Worm (Caenorhabditis elegans) whole organism, L4 larva: ENCODE data around the gene ZK643.2.

Experiments used
- D1046.2 ChIP-seq: fragments of 200-800 bp; sonication (Bioruptor generic); IDR thresholded peaks from 2 replicates; pipeline ENCODE4 v1.3.6; 2022; ENCODE audit warnings: missing genetic modification characterization, missing compliant biosample characterization
- F26F4.8 ChIP-seq: fragments of 200-800 bp; sonication (Bioruptor generic); conservative IDR thresholded peaks from 2 replicates; pipeline ENCODE4 v1.3.6; 2022; ENCODE audit warnings: missing genetic modification characterization, missing compliant biosample characterization
- Y48G9A.11 ChIP-seq: fragments of 200-800 bp; sonication (Bioruptor generic); IDR thresholded peaks from 2 replicates; pipeline ENCODE4 v1.3.6; 2022; ENCODE audit warnings: missing genetic modification reagents, missing genetic modification characterization, missing compliant biosample characterization
- Y5F2A.4 ChIP-seq: fragments of 200-800 bp; sonication (Bioruptor generic); optimal IDR thresholded peaks from 2 replicates; lab custom pipeline; 2018; ENCODE audit warnings: mild to moderate bottlenecking, missing genetic modification characterization, missing compliant biosample characterization
- aha-1 ChIP-seq: fragments of 150-350 bp; peaks from one replicate; lab custom pipeline; 2014; ENCODE audit warnings: missing biosample characterization, missing genetic modification characterization
- ceh-28 ChIP-seq: fragments of 150-350 bp; optimal IDR thresholded peaks from 2 replicates; lab custom pipeline; 2014; ENCODE audit warnings: missing biosample characterization, missing genetic modification reagents, missing genetic modification characterization
- ceh-62 ChIP-seq: sonication (generic microtip); optimal IDR thresholded peaks from 2 replicates; lab custom pipeline; 2017; ENCODE audit warnings: missing biosample characterization, missing genetic modification characterization
- cey-2 ChIP-seq: sonication (generic microtip); optimal IDR thresholded peaks from 3 replicates; lab custom pipeline; 2017; ENCODE audit warnings: missing genetic modification characterization, mild to moderate bottlenecking, missing compliant biosample characterization, antibody characterized with exemption, borderline replicate concordance; ENCODE audit not compliant: insufficient read depth
- daf-8 ChIP-seq: fragments of 200-800 bp; sonication (Bioruptor generic); IDR thresholded peaks from 2 replicates; pipeline ENCODE4 v1.3.6; 2022; ENCODE audit warnings: missing genetic modification characterization, missing compliant biosample characterization
- dve-1 ChIP-seq: sonication (generic microtip); optimal IDR thresholded peaks from 2 replicates; lab custom pipeline; 2017; ENCODE audit warnings: antibody characterized with exemption, mild to moderate bottlenecking, missing genetic modification characterization, missing compliant biosample characterization; ENCODE audit not compliant: insufficient read depth
- egl-27 ChIP-seq: sonication (generic microtip); optimal IDR thresholded peaks from 3 replicates; lab custom pipeline; 2017; ENCODE audit warnings: missing biosample characterization, missing genetic modification reagents, missing genetic modification characterization
- egl-43 ChIP-seq: fragments of 200-800 bp; sonication (Bioruptor generic); IDR thresholded peaks from 2 replicates; pipeline ENCODE4 v1.3.6; 2022; ENCODE audit warnings: missing genetic modification reagents, missing genetic modification characterization, missing compliant biosample characterization
- fkh-10 ChIP-seq: fragments of 150-350 bp; optimal IDR thresholded peaks from 2 replicates; lab custom pipeline; 2014; ENCODE audit warnings: missing biosample characterization, missing genetic modification reagents, missing genetic modification characterization
- lsy-2 ChIP-seq, 2 experiments: fragments of 150-350 bp in 1 of 2; sonication (generic microtip) in 1 of 2; optimal IDR thresholded peaks; 2 replicates each; lab custom pipeline; 2014 to 2017; ENCODE audit warnings: missing biosample characterization in 2 of 2, missing genetic modification characterization in 2 of 2
- mdl-1 ChIP-seq, 2 experiments: fragments of 150-350 bp in 1 of 2; sonication (generic microtip) in 1 of 2; optimal IDR thresholded peaks; 2 replicates each; lab custom pipeline; 2014 to 2017; ENCODE audit warnings: missing biosample characterization in 2 of 2, missing genetic modification characterization in 2 of 2
- nhr-10 ChIP-seq: fragments of 150-350 bp; optimal IDR thresholded peaks from 2 replicates; lab custom pipeline; 2014; ENCODE audit warnings: missing biosample characterization, missing genetic modification characterization
- nhr-11 ChIP-seq: fragments of 150-350 bp; optimal IDR thresholded peaks from 2 replicates; lab custom pipeline; 2014; ENCODE audit warnings: missing biosample characterization, missing genetic modification characterization
- nhr-28 ChIP-seq: fragments of 150-350 bp; optimal IDR thresholded peaks from 2 replicates; lab custom pipeline; 2014; ENCODE audit warnings: missing biosample characterization, missing genetic modification characterization
- nhr-41 ChIP-seq: fragments of 200-800 bp; sonication (Bioruptor generic); IDR thresholded peaks from 2 replicates; pipeline ENCODE4 v1.3.6; 2022; ENCODE audit warnings: missing genetic modification reagents, missing genetic modification characterization, missing compliant biosample characterization
- nhr-76 ChIP-seq: fragments of 150-350 bp; optimal IDR thresholded peaks from 2 replicates; lab custom pipeline; 2014; ENCODE audit warnings: missing biosample characterization, missing genetic modification characterization
- pqm-1 ChIP-seq: sonication (generic microtip); optimal IDR thresholded peaks from 2 replicates; lab custom pipeline; 2017; ENCODE audit warnings: missing biosample characterization, missing genetic modification characterization
- rbr-2 ChIP-seq: sonication (generic microtip); optimal IDR thresholded peaks from 2 replicates; lab custom pipeline; 2016; ENCODE audit warnings: missing genotype, missing genetic modification characterization, missing compliant biosample characterization
- sdz-12 ChIP-seq: fragments of 200-800 bp; sonication (Bioruptor generic); optimal IDR thresholded peaks from 2 replicates; lab custom pipeline; 2018; ENCODE audit warnings: mild to moderate bottlenecking, missing genetic modification characterization, missing compliant biosample characterization
- skn-1 ChIP-seq: fragments of 150-350 bp; optimal IDR thresholded peaks from 2 replicates; lab custom pipeline; 2014; ENCODE audit warnings: missing biosample characterization, missing genetic modification characterization
- snpc-4 ChIP-seq: fragments of 150-350 bp; optimal IDR thresholded peaks from 2 replicates; lab custom pipeline; 2014; ENCODE audit warnings: missing biosample characterization, missing genetic modification characterization
- spr-1 ChIP-seq: sonication (generic microtip); optimal IDR thresholded peaks from 2 replicates; lab custom pipeline; 2016; ENCODE audit warnings: mild to moderate bottlenecking, missing genetic modification characterization, missing compliant biosample characterization
- spr-3 ChIP-seq: fragments of 200-800 bp; sonication (Bioruptor generic); optimal IDR thresholded peaks from 2 replicates; lab custom pipeline; 2018; ENCODE audit warnings: mild to moderate bottlenecking, missing genetic modification characterization, missing compliant biosample characterization
- tra-1 ChIP-seq: fragments of 200-800 bp; sonication (Bioruptor generic); IDR thresholded peaks from 2 replicates; pipeline ENCODE4 v1.3.6; 2022; ENCODE audit warnings: missing genetic modification reagents, missing genetic modification characterization, missing compliant biosample characterization
- unc-130 ChIP-seq: sonication (generic microtip); optimal IDR thresholded peaks from 2 replicates; lab custom pipeline; 2016; ENCODE audit warnings: missing genetic modification reagents, missing genetic modification characterization, missing compliant biosample characterization
- unc-39 ChIP-seq: sonication (generic microtip); optimal IDR thresholded peaks from 2 replicates; lab custom pipeline; 2017; ENCODE audit warnings: missing biosample characterization, missing genetic modification characterization
- zip-2 ChIP-seq: fragments of 150-350 bp; optimal IDR thresholded peaks from 2 replicates; lab custom pipeline; 2014; ENCODE audit warnings: missing biosample characterization, missing genetic modification characterization

The ZK643.2 gene

ce11 chrIII:8937571-8937970, 18.8 kb upstream of the ZK643.2 start (continued):
- TF ChIP-seq skn-1 (tag; lab: Kevin White, UChicago): no peak
- peak; percentile 71; the same call in 1 of the 2 replicates for TF ChIP-seq F26F4.8 (GFP tag; lab: Robert Waterston, UW)
- no peak for TF ChIP-seq snpc-4
- TF ChIP-seq, all 104 proteins: peak for 58

DNA sequence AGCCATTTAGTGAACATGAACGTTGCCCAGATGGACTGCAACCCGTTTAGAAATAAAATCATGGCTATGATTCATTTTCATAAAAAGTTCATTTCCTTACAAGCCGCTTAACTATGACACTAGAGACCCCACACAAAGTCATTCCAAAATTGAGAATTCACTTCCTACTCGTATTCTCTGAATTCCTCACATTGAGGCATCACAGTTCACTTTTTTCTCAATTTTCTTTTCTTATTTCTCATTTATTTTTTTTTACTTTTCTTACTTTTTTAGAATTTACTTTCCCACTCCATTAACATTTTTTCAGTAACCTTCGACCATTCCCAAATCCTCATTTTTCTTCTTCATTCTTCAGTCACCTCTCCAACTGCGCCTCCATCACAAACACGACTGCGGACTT, 12.0 kb upstream of the ZK643.2 start, which contains the start of gene dhrr-1:
dhrr-1 (plus strand) TSS at position 301 of the 400 bp plus-strand sequence.
- TF ChIP-seq mdl-1 (tag; optimal IDR thresholded peaks at IDR 0.05; lab: Kevin White, UChicago) (no peak), cey-2 (tag; lab: Kevin White, UChicago) (no peak), daf-8 (no peak), ceh-62 (tag; lab: Kevin White, UChicago) (no peak), sdz-12 (no peak), Y5F2A.4 (GFP tag; lab: Kevin White, UChicago) (no peak), ceh-28 (tag; lab: Kevin White, UChicago) (no peak), D1046.2 (GFP tag; lab: Robert Waterston, UW) (no peak), unc-130 (GFP tag; lab: Kevin White, UChicago) (no peak), nhr-76 (tag; lab: Kevin White, UChicago) (no peak), spr-1 (no peak), nhr-10 (tag; lab: Kevin White, UChicago) (no peak)

DNA sequence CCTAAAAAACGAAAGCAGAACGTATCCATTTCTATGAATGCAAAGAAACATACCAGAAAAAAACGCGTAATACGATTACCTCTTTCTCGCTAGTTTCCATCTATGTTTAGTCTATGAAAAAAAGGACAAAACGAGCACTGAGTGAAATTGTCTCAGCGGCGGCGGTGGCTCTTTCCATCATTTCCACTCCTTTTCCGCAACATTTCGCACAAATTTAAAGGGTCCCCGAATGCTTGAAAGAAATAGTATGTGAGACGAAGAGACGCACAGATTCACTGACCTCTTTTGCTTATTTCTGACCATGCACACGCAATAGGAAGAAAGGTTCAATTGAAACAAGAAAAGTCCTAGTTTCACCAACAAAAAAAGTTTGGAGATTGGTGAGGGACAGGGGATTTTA, 10.1 kb upstream of the ZK643.2 start:
- peak; percentile 52 for TF ChIP-seq fkh-10 (GFP tag; lab: Kevin White, UChicago)
- TF ChIP-seq nhr-28 (tag; lab: Kevin White, UChicago): no peak
- TF ChIP-seq, all 104 proteins: peak for 1

DNA sequence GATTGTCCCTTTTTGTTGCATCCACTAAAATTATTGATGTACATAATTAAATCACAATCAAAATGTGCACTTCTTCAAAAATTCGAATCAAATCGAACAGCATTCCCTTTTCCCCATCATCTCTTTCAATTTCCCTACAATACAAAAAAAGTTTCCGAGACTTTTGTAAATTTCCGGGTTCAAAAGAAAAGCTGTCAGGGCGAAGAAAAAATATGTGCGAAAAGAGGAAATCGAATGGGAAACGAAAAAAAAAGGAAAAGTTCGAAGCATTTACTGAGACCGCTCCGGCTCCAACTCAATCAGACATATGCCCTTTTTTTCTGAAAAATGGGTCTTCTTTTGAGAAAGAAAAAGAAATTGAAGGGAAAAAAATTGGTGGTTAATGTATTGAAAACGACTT, 7.2 kb upstream of the ZK643.2 start:
- no peak for TF ChIP-seq snpc-4
- TF ChIP-seq fkh-10 (GFP tag; lab: Kevin White, UChicago): peak; percentile 46
- TF ChIP-seq, all 104 proteins: peak for 1

- TF ChIP-seq zip-2: no peak
- TF ChIP-seq egl-27 (tag; lab: Kevin White, UChicago): no peak
- TF ChIP-seq aha-1 (tag; lab: Kevin White, UChicago): peak; percentile 94
- TF ChIP-seq, all 104 proteins: peak for 1
These were observed 804 bp upstream of the ZK643.2 start for ce11 chrIII:8955536-8955935.

DNA sequence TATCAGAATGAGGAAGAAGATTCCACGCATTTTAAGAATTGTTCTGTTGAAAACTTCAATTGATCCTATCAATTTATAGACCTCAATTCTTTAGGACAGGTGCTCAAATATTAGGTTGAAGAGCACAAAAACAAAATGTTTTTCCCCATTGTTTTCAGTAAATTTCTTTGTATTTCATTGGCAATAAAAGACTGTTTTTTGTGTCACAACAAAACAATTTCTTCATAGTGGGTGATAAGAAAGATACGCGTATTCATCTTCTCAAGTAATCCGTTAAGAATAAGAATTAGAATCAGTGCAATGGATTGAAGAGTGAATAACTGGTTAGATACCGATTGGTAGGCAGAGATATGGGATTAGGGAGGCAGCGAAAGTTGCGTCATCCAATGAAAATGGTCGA, 4.3 kb downstream of the ZK643.2 start, which contains the start of gene ZK643.6:
ZK643.6 (minus strand) TSS at position 101 of the 400 bp plus-strand sequence.
- TF ChIP-seq nhr-11 (tag; lab: Kevin White, UChicago) (no peak), fkh-10 (GFP tag; lab: Kevin White, UChicago) (no peak), nhr-41 (GFP tag; lab: Robert Waterston, UW) (no peak), Y48G9A.11 (no peak), tra-1 (GFP tag; lab: Robert Waterston, UW) (no peak), lsy-2 (tag; optimal IDR thresholded peaks at IDR 0.05; lab: Kevin White, UChicago) (no peak), nhr-28 (tag; lab: Kevin White, UChicago) (no peak), unc-39 (no peak), skn-1 (tag; lab: Kevin White, UChicago) (no peak), rbr-2 (tag; lab: Kevin White, UChicago) (no peak), snpc-4 (no peak), dve-1 (tag; lab: Kevin White, UChicago) (no peak), egl-43 (GFP tag; lab: Robert Waterston, UW) (no peak), pqm-1 (tag; lab: Kevin White, UChicago) (no peak), spr-3 (no peak)
